Fruit fly (Drosophila melanogaster): ENCODE results near the gene CG33234.

CG33234 gene

dm6 chr3L:2631406-2631805 is 30.0 kb upstream of the CG33234 start, which contains the start of the genes CG42245 and MEP-1 (continued):
- TF ChIP-seq p53 (GFP tag; optimal IDR thresholded peaks at IDR 0.05) (no peak), CG11560 (tag; IDR thresholded peaks at IDR 0.05) (no peak), CG1024 (GFP tag; IDR thresholded peaks at IDR 0.05) (no peak), CG4730 (GFP tag; IDR thresholded peaks at IDR 0.05) (no peak), Rfx (GFP tag; IDR thresholded peaks at IDR 0.05) (no peak), Usf (GFP tag; optimal IDR thresholded peaks at IDR 0.05) (no peak), dmrt11E (tag; optimal IDR thresholded peaks at IDR 0.05) (peak; percentile 38), Xrp1 (GFP tag; IDR thresholded peaks at IDR 0.05) (peak; percentile 41; the same call in 1 of the 2 replicates), Chrac-16 (GFP tag; optimal IDR thresholded peaks at IDR 0.05) (peak; percentile 34), CG7745 (tag; optimal IDR thresholded peaks at IDR 0.05) (no peak), CG13775 (GFP tag; optimal IDR thresholded peaks at IDR 0.05) (peak; percentile 53), CG34376 (GFP tag; optimal IDR thresholded peaks at IDR 0.05) (peak; percentile 19), NFAT (GFP tag; IDR thresholded peaks at IDR 0.05) (no peak), Fer2 (tag; optimal IDR thresholded peaks at IDR 0.05) (no peak), Hsf (GFP tag; optimal IDR thresholded peaks at IDR 0.05) (peak; percentile 63), Nf-YB (GFP tag; optimal IDR thresholded peaks at IDR 0.05) (no peak), trh (GFP tag; optimal IDR thresholded peaks at IDR 0.05) (no peak), CG10565 (GFP tag; optimal IDR thresholded peaks at IDR 0.05) (no peak), Hr51 (GFP tag; optimal IDR thresholded peaks at IDR 0.05) (peak; percentile 26 to 55), MBD-R2 (GFP tag; IDR thresholded peaks at IDR 0.05) (peak; percentile 58), croc (GFP tag; conservative IDR thresholded peaks at IDR 0.05) (no peak), CG17385 (GFP tag; optimal IDR thresholded peaks at IDR 0.05) (peak; percentile 36), CG10274 (GFP tag; optimal IDR thresholded peaks at IDR 0.05) (no peak), Atf-2 (GFP tag; optimal IDR thresholded peaks at IDR 0.05) (peak; percentile 14), gro (GFP tag; optimal IDR thresholded peaks at IDR 0.05) (peak; percentile 48), D19A (tag; optimal IDR thresholded peaks at IDR 0.05) (peak; percentile 27), Aef1 (GFP tag; IDR thresholded peaks at IDR 0.05) (no peak), ab (GFP tag; optimal IDR thresholded peaks at IDR 0.05) (no peak), kay (GFP tag; optimal IDR thresholded peaks at IDR 0.05) (peak; percentile 42), CG12942 (GFP tag; optimal IDR thresholded peaks at IDR 0.05) (peak; percentile 57), MESR4 (GFP tag; optimal IDR thresholded peaks at IDR 0.05) (peak; percentile 46), Sox100B (GFP tag; optimal IDR thresholded peaks at IDR 0.05) (peak; percentile 30), salm (tag; optimal IDR thresholded peaks at IDR 0.05) (no peak), insv (GFP tag; optimal IDR thresholded peaks at IDR 0.05) (peak in 1 of 2 experiments; percentile 34), Med (GFP tag) (peak; percentile 96), Ssrp (tag; optimal IDR thresholded peaks at IDR 0.05) (peak; percentile 16), Dref (GFP tag; IDR thresholded peaks at IDR 0.05) (peak; percentile 84), CG13424 (tag; optimal IDR thresholded peaks at IDR 0.05) (peak; percentile 17), sima (GFP tag; optimal IDR thresholded peaks at IDR 0.05) (no peak), Dp (GFP tag; optimal IDR thresholded peaks at IDR 0.05) (peak; percentile 72), trem (tag; optimal IDR thresholded peaks at IDR 0.05) (peak; percentile 93), C15 (GFP tag; IDR thresholded peaks at IDR 0.05) (no peak), CG12236 (GFP tag; optimal IDR thresholded peaks at IDR 0.05) (peak; percentile 49), rib (GFP tag; IDR thresholded peaks at IDR 0.05) (no peak), gcm2 (GFP tag; optimal IDR thresholded peaks at IDR 0.05) (peak; percentile 61), hb (GFP tag; IDR thresholded peaks at IDR 0.05; ENCODE audit: partially characterized antibody) (0 out of 3 replicates have a peak, but pooled peaks have one; percentile 50), NC2β (GFP tag; optimal IDR thresholded peaks at IDR 0.05) (peak; percentile 53), chn (GFP tag; optimal IDR thresholded peaks at IDR 0.05) (peak; percentile 71), Atf6 (GFP tag; IDR thresholded peaks at IDR 0.05) (no peak), CG12104 (GFP tag; optimal IDR thresholded peaks at IDR 0.05) (peak; percentile 51), mirr (GFP tag; optimal IDR thresholded peaks at IDR 0.05) (no peak), exex (tag; optimal IDR thresholded peaks at IDR 0.05) (peak; percentile 33)

Data from whole organism, embryonic.